Fruit fly (Drosophila melanogaster): ENCODE measurements around the gene CG34447.

DNA sequence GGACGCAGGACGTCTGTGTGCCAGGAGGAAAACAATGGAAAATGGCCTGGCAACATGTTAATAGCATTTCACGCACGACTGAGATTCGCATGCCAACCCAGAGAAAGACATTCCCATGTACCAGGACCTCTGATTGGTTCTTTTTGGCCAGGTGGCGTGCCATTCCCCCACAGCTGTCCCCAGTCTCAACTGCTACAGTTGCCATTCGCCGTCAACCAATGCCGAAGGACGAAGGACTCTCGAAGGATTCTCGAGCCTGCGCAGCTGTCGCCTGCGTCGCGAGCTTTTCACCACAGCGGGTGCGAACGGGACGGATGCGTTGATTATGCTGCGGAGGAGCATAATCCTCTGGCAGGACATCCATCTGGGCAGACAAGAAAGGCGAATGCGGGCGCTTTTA is 19.9 kb downstream of the CG34447 start, which contains the start of gene VGlut:
- TF ChIP-seq D1 (tag; optimal IDR thresholded peaks at IDR 0.05) = no peak
- TF ChIP-seq CG17806 (tag; optimal IDR thresholded peaks at IDR 0.05) = no peak
- TF ChIP-seq CG4496 (GFP tag; IDR thresholded peaks at IDR 0.05) = no peak
